Worm (Caenorhabditis elegans) whole organism, L4 larva: ENCODE results near the gene srx-131.

Source experiments
- D1046.2 ChIP-seq: fragments of 200-800 bp; sonication (Bioruptor generic); IDR thresholded peaks from 2 replicates; pipeline ENCODE4 v1.3.6; 2022; ENCODE audit warnings: missing genetic modification characterization, missing compliant biosample characterization
- F26F4.8 ChIP-seq: fragments of 200-800 bp; sonication (Bioruptor generic); conservative IDR thresholded peaks from 2 replicates; pipeline ENCODE4 v1.3.6; 2022; ENCODE audit warnings: missing genetic modification characterization, missing compliant biosample characterization
- F49E8.2 ChIP-seq: sonication (generic microtip); optimal IDR thresholded peaks from 2 replicates; lab custom pipeline; 2016; ENCODE audit warnings: missing compliant biosample characterization, mild to moderate bottlenecking, missing genetic modification characterization, borderline replicate concordance
- Y5F2A.4 ChIP-seq: fragments of 200-800 bp; sonication (Bioruptor generic); optimal IDR thresholded peaks from 2 replicates; lab custom pipeline; 2018; ENCODE audit warnings: mild to moderate bottlenecking, missing genetic modification characterization, missing compliant biosample characterization
- Y75B8A.6 ChIP-seq: fragments of 200-800 bp; sonication (Bioruptor generic); IDR thresholded peaks from 2 replicates; pipeline ENCODE4 v1.3.6; 2022; ENCODE audit warnings: missing genetic modification reagents, missing genetic modification characterization, missing compliant biosample characterization
- aha-1 ChIP-seq: fragments of 150-350 bp; peaks from one replicate; lab custom pipeline; 2014; ENCODE audit warnings: missing biosample characterization, missing genetic modification characterization
- attf-4 ChIP-seq: sonication (generic microtip); optimal IDR thresholded peaks from 3 replicates; lab custom pipeline; 2017; ENCODE audit warnings: missing biosample characterization, missing genetic modification characterization
- ceh-28 ChIP-seq: fragments of 150-350 bp; optimal IDR thresholded peaks from 2 replicates; lab custom pipeline; 2014; ENCODE audit warnings: missing biosample characterization, missing genetic modification reagents, missing genetic modification characterization
- ceh-32 ChIP-seq: sonication (generic microtip); optimal IDR thresholded peaks from 2 replicates; lab custom pipeline; 2016; ENCODE audit warnings: mild to moderate bottlenecking, missing genetic modification characterization, missing compliant biosample characterization; ENCODE audit not compliant: poor library complexity
- ceh-62 ChIP-seq: sonication (generic microtip); optimal IDR thresholded peaks from 2 replicates; lab custom pipeline; 2017; ENCODE audit warnings: missing biosample characterization, missing genetic modification characterization
- daf-12 ChIP-seq: fragments of 150-350 bp; optimal IDR thresholded peaks from 2 replicates; lab custom pipeline; 2014; ENCODE audit warnings: missing biosample characterization, missing genetic modification reagents, missing genetic modification characterization
- daf-19 ChIP-seq: fragments of 200-800 bp; sonication (Bioruptor generic); conservative IDR thresholded peaks from 2 replicates; pipeline ENCODE4 v1.3.6; 2022; ENCODE audit warnings: missing genetic modification characterization, missing compliant biosample characterization
- dmd-8 ChIP-seq: fragments of 200-800 bp; sonication (Bioruptor generic); IDR thresholded peaks from 2 replicates; pipeline ENCODE4 v1.3.6; 2022; ENCODE audit warnings: missing genetic modification characterization, missing compliant biosample characterization
- dpl-1 ChIP-seq: fragments of 150-350 bp; optimal IDR thresholded peaks from 2 replicates; lab custom pipeline; 2014; ENCODE audit warnings: missing biosample characterization, missing genetic modification reagents, missing genetic modification characterization
- duxl-1 ChIP-seq: sonication (generic microtip); optimal IDR thresholded peaks from 2 replicates; lab custom pipeline; 2016; ENCODE audit warnings: mild to moderate bottlenecking, missing genetic modification characterization, moderate library complexity, missing compliant biosample characterization; ENCODE audit not compliant: poor library complexity
- gei-8 ChIP-seq: fragments of 200-800 bp; sonication (Bioruptor generic); optimal IDR thresholded peaks from 2 replicates; lab custom pipeline; 2018; ENCODE audit warnings: mild to moderate bottlenecking, missing genetic modification characterization, missing compliant biosample characterization
- hlh-11 ChIP-seq: fragments of 200-800 bp; sonication (Bioruptor generic); optimal IDR thresholded peaks from 2 replicates; lab custom pipeline; 2018; ENCODE audit warnings: mild to moderate bottlenecking, missing genetic modification characterization, missing compliant biosample characterization
- hmg-1.1 ChIP-seq: fragments of 200-800 bp; sonication (Bioruptor generic); IDR thresholded peaks from 2 replicates; pipeline ENCODE4 v1.3.6; 2022; ENCODE audit warnings: missing genetic modification reagents, missing genetic modification characterization, missing compliant biosample characterization
- jun-1 ChIP-seq: fragments of 150-350 bp; optimal IDR thresholded peaks from 2 replicates; lab custom pipeline; 2014; ENCODE audit warnings: missing biosample characterization, missing genetic modification reagents, missing genetic modification characterization
- lin-1 ChIP-seq: fragments of 200-800 bp; sonication (Bioruptor generic); IDR thresholded peaks from 2 replicates; pipeline ENCODE4 v1.3.6; 2022; ENCODE audit warnings: missing genetic modification reagents, missing genetic modification characterization, missing compliant biosample characterization
- lin-29 ChIP-seq: fragments of 200-800 bp; sonication (Bioruptor generic); IDR thresholded peaks from 2 replicates; pipeline ENCODE4 v1.3.6; 2022; ENCODE audit warnings: missing genetic modification reagents, missing genetic modification characterization, missing compliant biosample characterization
- lin-39 ChIP-seq: fragments of 150-350 bp; optimal IDR thresholded peaks from 2 replicates; lab custom pipeline; 2014; ENCODE audit warnings: missing biosample characterization, missing genetic modification reagents, missing genetic modification characterization
- mep-1 ChIP-seq: fragments of 150-350 bp; sonication (generic microtip); optimal IDR thresholded peaks from 3 replicates; lab custom pipeline; 2014; ENCODE audit warnings: missing biosample characterization, missing genetic modification characterization
- mxl-2 ChIP-seq: fragments of 200-800 bp; sonication (Bioruptor generic); conservative IDR thresholded peaks from 2 replicates; pipeline ENCODE4 v1.3.6; 2022; ENCODE audit warnings: missing genetic modification reagents, missing genetic modification characterization, missing compliant biosample characterization
- nhr-102 ChIP-seq: sonication (generic microtip); optimal IDR thresholded peaks from 2 replicates; lab custom pipeline; 2016; ENCODE audit warnings: mild to moderate bottlenecking, missing genetic modification characterization, moderate library complexity, missing compliant biosample characterization
- nhr-111 ChIP-seq: fragments of 200-800 bp; sonication (Bioruptor generic); optimal IDR thresholded peaks from 2 replicates; lab custom pipeline; 2018; ENCODE audit warnings: mild to moderate bottlenecking, missing genetic modification characterization, missing compliant biosample characterization
- nhr-237 ChIP-seq: sonication (generic microtip); optimal IDR thresholded peaks from 2 replicates; lab custom pipeline; 2017; ENCODE audit warnings: missing biosample characterization, missing genetic modification characterization
- nhr-25 ChIP-seq: sonication (generic microtip); optimal IDR thresholded peaks from 2 replicates; lab custom pipeline; 2017; ENCODE audit warnings: missing genetic modification characterization, mild to moderate bottlenecking, missing compliant biosample characterization, antibody characterized with exemption, moderate library complexity, borderline replicate concordance; ENCODE audit not compliant: insufficient read depth
- nhr-28 ChIP-seq: fragments of 150-350 bp; optimal IDR thresholded peaks from 2 replicates; lab custom pipeline; 2014; ENCODE audit warnings: missing biosample characterization, missing genetic modification characterization
- nhr-76 ChIP-seq: fragments of 150-350 bp; optimal IDR thresholded peaks from 2 replicates; lab custom pipeline; 2014; ENCODE audit warnings: missing biosample characterization, missing genetic modification characterization
- pha-4 ChIP-seq, 2 experiments: fragments of 150-350 bp in 1 of 2; fragments of 200-800 bp in 1 of 2; sonication (Bioruptor generic) in 1 of 2; IDR thresholded peaks in 1 of 2; optimal IDR thresholded peaks in 1 of 2; 2 replicates each; pipeline versions ENCODE4 v1.3.6 to Lab custom; 2014 to 2022; ENCODE audit warnings: missing genetic modification characterization in 2 of 2, missing genetic modification reagents in 2 of 2, missing biosample characterization in 1 of 2, missing compliant biosample characterization in 1 of 2
- snpc-1.2 ChIP-seq: fragments of 200-800 bp; sonication (Bioruptor generic); IDR thresholded peaks from 2 replicates; pipeline ENCODE4 v1.3.6; 2022; ENCODE audit warnings: missing genetic modification reagents, missing genetic modification characterization, missing compliant biosample characterization
- spr-3 ChIP-seq: fragments of 200-800 bp; sonication (Bioruptor generic); optimal IDR thresholded peaks from 2 replicates; lab custom pipeline; 2018; ENCODE audit warnings: mild to moderate bottlenecking, missing genetic modification characterization, missing compliant biosample characterization
- unc-39 ChIP-seq: sonication (generic microtip); optimal IDR thresholded peaks from 2 replicates; lab custom pipeline; 2017; ENCODE audit warnings: missing biosample characterization, missing genetic modification characterization
- unc-62 ChIP-seq, 3 experiments: fragments of 150-350 bp in 1 of 3; sonication (generic microtip); optimal IDR thresholded peaks in 2 of 3; peaks in 1 of 3; 1 replicate in 1 of 3; 2 replicates in 2 of 3; lab custom pipeline; 2014 to 2017; ENCODE audit warnings: missing biosample characterization in 3 of 3, missing genetic modification characterization in 3 of 3, missing genetic modification reagents in 3 of 3, missing genotype in 1 of 3
- vab-7 ChIP-seq: fragments of 200-800 bp; sonication (Bioruptor generic); IDR thresholded peaks from 2 replicates; pipeline ENCODE4 v1.3.6; 2022; ENCODE audit warnings: missing genetic modification reagents, missing genetic modification characterization, missing compliant biosample characterization
- ztf-11 ChIP-seq: fragments of 150-350 bp; optimal IDR thresholded peaks from 2 replicates; lab custom pipeline; 2014; ENCODE audit warnings: missing biosample characterization, missing genetic modification characterization

srx-131 gene

DNA sequence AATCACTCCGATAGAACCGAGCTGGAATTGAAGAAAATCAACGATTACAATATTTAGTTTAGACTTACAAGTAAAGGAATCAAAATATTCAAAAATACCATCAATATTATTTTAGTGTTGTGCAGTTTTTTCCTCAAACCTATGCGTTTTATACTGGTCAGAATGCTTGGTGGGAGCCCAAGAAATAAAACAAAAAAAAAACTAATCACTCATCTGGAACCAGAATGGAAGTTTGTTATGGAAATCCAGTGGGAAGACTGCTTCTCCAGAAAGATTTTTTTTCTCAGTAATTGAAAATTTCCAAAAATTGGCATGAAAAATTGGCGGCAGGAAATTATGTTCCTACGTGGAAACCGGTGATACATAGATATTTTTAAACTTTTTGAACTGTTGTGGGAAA, 11.1 kb downstream of the srx-131 start, which contains the start of gene srx-134:
srx-134 (minus strand) TSS at position 101 of the 400 bp plus-strand sequence.
- TF ChIP-seq Y75B8A.6 (GFP tag; lab: Robert Waterston, UW) (no peak), lin-1 (GFP tag; lab: Robert Waterston, UW) (no peak), nhr-76 (no peak), lin-29 (GFP tag; lab: Robert Waterston, UW) (no peak), spr-3 (no peak), nhr-25 (tag; lab: Kevin White, UChicago) (no peak), duxl-1 (no peak)

- TF ChIP-seq nhr-28 (no peak), F26F4.8 (GFP tag; lab: Robert Waterston, UW) (no peak), dpl-1 (GFP tag; lab: Kevin White, UChicago) (no peak), daf-12 (tag; lab: Kevin White, UChicago) (no peak), snpc-1.2 (GFP tag; lab: Robert Waterston, UW) (no peak), F49E8.2 (no peak), ztf-11 (tag; lab: Kevin White, UChicago) (no peak), hmg-1.1 (no peak), jun-1 (tag; lab: Kevin White, UChicago) (no peak)
Measured at ce11 chrV:13857132-13857531, 11.9 kb downstream of the srx-131 start, which contains the start of gene srx-136. Gene srx-136 (plus strand): TSS chrV:13857432.

- TF ChIP-seq nhr-102 (tag; lab: Kevin White, UChicago): no peak
- TF ChIP-seq Y5F2A.4 (GFP tag; lab: Kevin White, UChicago): no peak
- TF ChIP-seq daf-19 (GFP tag; lab: Robert Waterston, UW): no peak
- no peak for TF ChIP-seq mxl-2 (GFP tag; lab: Robert Waterston, UW)
Measured at ce11 chrV:13858906-13859305, 13.7 kb downstream of the srx-131 start, which contains the start of gene srx-135. Gene srx-135 (plus strand): TSS chrV:13859206.

DNA sequence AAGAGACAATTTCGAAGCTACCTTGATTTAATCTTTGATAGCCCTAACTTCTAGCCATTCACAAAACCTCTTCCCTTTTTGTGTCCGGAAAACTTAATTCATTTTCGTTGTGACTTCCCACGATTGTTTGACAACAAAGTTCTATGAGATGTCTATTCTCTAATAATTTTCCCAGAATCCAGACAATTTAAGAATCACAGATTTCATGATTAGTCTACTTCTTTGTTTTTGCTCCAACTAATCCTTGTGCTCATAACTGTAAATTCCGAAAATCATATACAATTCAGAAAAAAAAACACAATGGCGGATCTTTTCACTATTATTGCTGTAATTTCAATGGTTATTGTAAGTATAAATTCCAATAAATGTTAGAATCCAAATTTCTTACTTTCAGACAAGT, 17.3 kb downstream of the srx-131 start, which contains the start of gene srx-137:
srx-137 (plus strand) TSS at position 301 of the 400 bp plus-strand sequence.
- TF ChIP-seq ceh-28 (tag; lab: Kevin White, UChicago): no peak
- no peak for TF ChIP-seq hlh-11
- no peak for TF ChIP-seq pha-4 (GFP tag; IDR thresholded peaks at IDR 0.05; lab: Robert Waterston, UW)
- TF ChIP-seq pha-4 (tag; optimal IDR thresholded peaks at IDR 0.05; lab: Kevin White, UChicago): no peak
- TF ChIP-seq gei-8 (GFP tag; lab: Kevin White, UChicago): no peak
- TF ChIP-seq nhr-102 (tag; lab: Kevin White, UChicago): no peak
- TF ChIP-seq Y5F2A.4 (GFP tag; lab: Kevin White, UChicago): no peak
- no peak for TF ChIP-seq nhr-237

- TF ChIP-seq F49E8.2 (no peak), aha-1 (peak; percentile 90), D1046.2 (GFP tag; lab: Robert Waterston, UW) (no peak), nhr-111 (GFP tag; lab: Kevin White, UChicago) (no peak), unc-62 (GFP tag; optimal IDR thresholded peaks at IDR 0.05 in 1 of 2; lab: Kevin White, UChicago) (peak in 1 of 2 experiments; percentile 55), unc-62 (tag; optimal IDR thresholded peaks at IDR 0.05; lab: Kevin White, UChicago) (no peak)
Measured at ce11 chrV:13863700-13864099, 18.5 kb downstream of the srx-131 start.

- TF ChIP-seq dmd-8 (GFP tag; lab: Robert Waterston, UW) (no peak), vab-7 (GFP tag; lab: Robert Waterston, UW) (no peak), ceh-62 (tag; lab: Kevin White, UChicago) (no peak), unc-39 (tag; lab: Kevin White, UChicago) (no peak), lin-39 (tag; lab: Kevin White, UChicago) (no peak), duxl-1 (no peak), attf-4 (tag; lab: Kevin White, UChicago) (no peak), ceh-32 (tag; lab: Kevin White, UChicago) (no peak), mep-1 (tag; lab: Kevin White, UChicago) (no peak), nhr-111 (GFP tag; lab: Kevin White, UChicago) (no peak)
Measured at ce11 chrV:13866353-13866752, 21.1 kb downstream of the srx-131 start, which contains the start of gene nhr-175. Gene nhr-175 (plus strand): TSS chrV:13866691.
